Fruit fly (Drosophila melanogaster): ENCODE data around the gene Dph4.

Gene Dph4

DNA sequence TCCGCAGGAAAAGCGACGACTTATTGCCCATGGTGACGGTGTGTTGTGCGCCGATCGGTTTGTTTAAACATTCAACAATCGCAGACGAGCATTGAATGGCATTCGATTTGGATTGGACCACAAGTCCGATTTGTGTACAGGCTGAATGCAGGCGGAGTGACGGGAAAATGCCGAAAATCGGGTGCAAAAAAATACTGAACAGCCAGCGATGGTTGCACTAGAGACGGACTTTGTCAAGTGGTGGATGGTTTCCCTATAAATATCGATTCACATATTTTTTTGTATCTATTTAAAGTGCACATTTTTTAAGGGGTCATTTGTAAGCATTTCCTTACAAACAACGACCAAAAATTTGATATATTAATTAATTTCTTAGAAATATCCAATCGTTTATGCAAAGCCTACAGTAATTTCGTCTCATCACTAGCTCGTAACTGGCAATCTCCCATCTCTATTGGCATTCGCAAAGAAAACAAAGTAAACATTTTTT, 30.8 kb upstream of the Dph4 start, which contains the start of the genes elm and MED27 (continued):
- TF ChIP-seq crol (GFP tag; IDR thresholded peaks at IDR 0.05): peak; percentile 59; the same call in 1 of the 2 replicates
- peak; percentile 90 for TF ChIP-seq ara (GFP tag; IDR thresholded peaks at IDR 0.05)
- TF ChIP-seq CG32767 (GFP tag; IDR thresholded peaks at IDR 0.05): peak; percentile 91
- TF ChIP-seq dmrt99B (tag; optimal IDR thresholded peaks at IDR 0.05): no peak
- TF ChIP-seq CG31388 (GFP tag; optimal IDR thresholded peaks at IDR 0.05): peak; percentile 90
- peak; percentile 68 for TF ChIP-seq CG10274 (GFP tag; optimal IDR thresholded peaks at IDR 0.05)
- TF ChIP-seq tna (GFP tag; IDR thresholded peaks at IDR 0.05; ENCODE audit: partially characterized antibody): peak; percentile 65
- peak; percentile 92 for TF ChIP-seq CG14667 (GFP tag; IDR thresholded peaks at IDR 0.05)
- peak; percentile 77 for TF ChIP-seq CG12299 (tag; optimal IDR thresholded peaks at IDR 0.05)
- TF ChIP-seq row (GFP tag; IDR thresholded peaks at IDR 0.05): peak; percentile 99
- peak; percentile 72 for TF ChIP-seq Doc2 (GFP tag; IDR thresholded peaks at IDR 0.05)
- peak; percentile 34 for TF ChIP-seq CG6813 (GFP tag; optimal IDR thresholded peaks at IDR 0.05)
- TF ChIP-seq ham (GFP tag; IDR thresholded peaks at IDR 0.05): peak; percentile 80
- TF ChIP-seq CG8924 (tag; optimal IDR thresholded peaks at IDR 0.05): peak; percentile 92
- TF ChIP-seq luna (GFP tag; optimal IDR thresholded peaks at IDR 0.05): peak; percentile 27
- peak; percentile 92 for TF ChIP-seq tx (GFP tag; optimal IDR thresholded peaks at IDR 0.05)
- TF ChIP-seq pros (GFP tag; optimal IDR thresholded peaks at IDR 0.05): peak; percentile 16
- TF ChIP-seq emc (GFP tag; optimal IDR thresholded peaks at IDR 0.05): peak; percentile 86
- TF ChIP-seq corto (GFP tag; optimal IDR thresholded peaks at IDR 0.05): peak; percentile 84
- TF ChIP-seq ranshi (GFP tag; IDR thresholded peaks at IDR 0.05): peak; percentile 93
- TF ChIP-seq CG6254 (GFP tag; optimal IDR thresholded peaks at IDR 0.05): peak; percentile 53
- TF ChIP-seq CG12219 (GFP tag; optimal IDR thresholded peaks at IDR 0.05): peak; percentile 75
- peak; percentile 79 for TF ChIP-seq fd102C (GFP tag; optimal IDR thresholded peaks at IDR 0.05)
- peak; percentile 91 for TF ChIP-seq CG7786 (GFP tag; optimal IDR thresholded peaks at IDR 0.05)
- TF ChIP-seq Hr3 (GFP tag; optimal IDR thresholded peaks at IDR 0.05): peak; percentile 95
- TF ChIP-seq CG11560 (tag; IDR thresholded peaks at IDR 0.05): peak; percentile 83
- peak; percentile 64 for TF ChIP-seq CG6765 (GFP tag; optimal IDR thresholded peaks at IDR 0.05)
- peak; percentile 61 for TF ChIP-seq CG6654 (GFP tag; optimal IDR thresholded peaks at IDR 0.05)
- TF ChIP-seq CG8478 (optimal IDR thresholded peaks at IDR 0.05): no peak
- TF ChIP-seq rib (GFP tag; IDR thresholded peaks at IDR 0.05): peak; percentile 91
- peak; percentile 92 for TF ChIP-seq Atf-2 (GFP tag; optimal IDR thresholded peaks at IDR 0.05)
- no peak for TF ChIP-seq yki (optimal IDR thresholded peaks at IDR 0.05)
- TF ChIP-seq gce (GFP tag; IDR thresholded peaks at IDR 0.05): peak; percentile 78; the same call in 2 of the 3 replicates
- peak in 1 of 2 experiments; percentile 63 for TF ChIP-seq crp (GFP tag; optimal IDR thresholded peaks at IDR 0.05)
- TF ChIP-seq insv (GFP tag; optimal IDR thresholded peaks at IDR 0.05): peak in 1 of 2 experiments; percentile 73
- TF ChIP-seq pzg (GFP tag; optimal IDR thresholded peaks at IDR 0.05): peak; percentile 87
- peak; percentile 80 for TF ChIP-seq ab (GFP tag; optimal IDR thresholded peaks at IDR 0.05)
- peak; percentile 81 for TF ChIP-seq Nf-YA (GFP tag; IDR thresholded peaks at IDR 0.05)
- peak; percentile 79 for TF ChIP-seq disco-r (GFP tag; optimal IDR thresholded peaks at IDR 0.05)
- peak; percentile 48 for TF ChIP-seq run (tag; optimal IDR thresholded peaks at IDR 0.05)
- TF ChIP-seq CG17361 (GFP tag; IDR thresholded peaks at IDR 0.05): peak; percentile 95
- peak; percentile 66 for TF ChIP-seq CG3995 (GFP tag; optimal IDR thresholded peaks at IDR 0.05)
- peak; percentile 87 for TF ChIP-seq Meics (GFP tag; optimal IDR thresholded peaks at IDR 0.05)
- TF ChIP-seq onecut (GFP tag; IDR thresholded peaks at IDR 0.05): peak; percentile 71
- peak; percentile 89 for TF ChIP-seq CG18262 (tag; optimal IDR thresholded peaks at IDR 0.05)
- peak; percentile 89 for TF ChIP-seq CG1647 (GFP tag; optimal IDR thresholded peaks at IDR 0.05)
- peak; percentile 11 for TF ChIP-seq pfk (GFP tag; optimal IDR thresholded peaks at IDR 0.05)
- TF ChIP-seq Lpt (GFP tag; optimal IDR thresholded peaks at IDR 0.05): no peak
- TF ChIP-seq Side (GFP tag; optimal IDR thresholded peaks at IDR 0.05): peak; percentile 89
- TF ChIP-seq CG7745 (tag; optimal IDR thresholded peaks at IDR 0.05): no peak
- TF ChIP-seq Bteb2 (GFP tag; optimal IDR thresholded peaks at IDR 0.05): peak; percentile 90
- TF ChIP-seq lilli (GFP tag; optimal IDR thresholded peaks at IDR 0.05): peak; percentile 98
